Fruit fly (Drosophila melanogaster): Measurements from ENCODE around the gene AsnS.
A peak's percentile ranks its signal among the peaks of the same experiment; 100 is the strongest.

AsnS gene

dm6 chr3L:21176935-21177581 lies 4.1 kb downstream of the AsnS start (continued):
- TF ChIP-seq prd (optimal IDR thresholded peaks at IDR 0.05) = no peak
- TF ChIP-seq prd (GFP tag; IDR thresholded peaks at IDR 0.05) = peak; percentile 81
- TF ChIP-seq Sox100B (GFP tag; optimal IDR thresholded peaks at IDR 0.05) = no peak
- peak; percentile 93 for TF ChIP-seq CG32532 (GFP tag; IDR thresholded peaks at IDR 0.05)
- no peak for TF ChIP-seq ara (GFP tag; IDR thresholded peaks at IDR 0.05)
- peak in 1 of 2 experiments; percentile 73 for TF ChIP-seq Hr51 (GFP tag; optimal IDR thresholded peaks at IDR 0.05)
- TF ChIP-seq CG7928 (GFP tag; optimal IDR thresholded peaks at IDR 0.05) = peak; percentile 40
- TF ChIP-seq CG42726 (GFP tag; IDR thresholded peaks at IDR 0.05; ENCODE audit: partially characterized antibody) = no peak
- TF ChIP-seq Doc3 (GFP tag; IDR thresholded peaks at IDR 0.05; ENCODE audit: partially characterized antibody) = no peak
- TF ChIP-seq disco-r (GFP tag; optimal IDR thresholded peaks at IDR 0.05) = no peak
- no peak for TF ChIP-seq Usf (GFP tag; optimal IDR thresholded peaks at IDR 0.05)
- no peak for TF ChIP-seq cg (GFP tag; optimal IDR thresholded peaks at IDR 0.05)
- no peak for TF ChIP-seq da (GFP tag; optimal IDR thresholded peaks at IDR 0.05)
- no peak for TF ChIP-seq CG15479 (GFP tag; optimal IDR thresholded peaks at IDR 0.05)
- TF ChIP-seq sc (optimal IDR thresholded peaks at IDR 0.05) = no peak
- TF ChIP-seq sc (GFP tag; optimal IDR thresholded peaks at IDR 0.05) = no peak
- TF ChIP-seq usp (GFP tag; optimal IDR thresholded peaks at IDR 0.05) = no peak
- TF ChIP-seq CG2120 (GFP tag; optimal IDR thresholded peaks at IDR 0.05) = peak; percentile 93
- peak; percentile 30 for TF ChIP-seq Bdp1 (GFP tag; optimal IDR thresholded peaks at IDR 0.05)
- TF ChIP-seq Max (GFP tag; optimal IDR thresholded peaks at IDR 0.05) = peak; percentile 69
- TF ChIP-seq CG18619 (GFP tag; optimal IDR thresholded peaks at IDR 0.05) = peak; percentile 71
- no peak for TF ChIP-seq chn (GFP tag; optimal IDR thresholded peaks at IDR 0.05)
- TF ChIP-seq phol (tag; optimal IDR thresholded peaks at IDR 0.05) = peak; percentile 37
- no peak for TF ChIP-seq CG9437 (GFP tag; optimal IDR thresholded peaks at IDR 0.05)
- peak; percentile 53 for TF ChIP-seq Atf3 (GFP tag; optimal IDR thresholded peaks at IDR 0.05)
- TF ChIP-seq gsb-n (tag; optimal IDR thresholded peaks at IDR 0.05) = no peak
- no peak for TF ChIP-seq lbe (GFP tag; optimal IDR thresholded peaks at IDR 0.05)
- peak; percentile 12 for TF ChIP-seq Ssrp (tag; optimal IDR thresholded peaks at IDR 0.05)
- TF ChIP-seq slbo (GFP tag; IDR thresholded peaks at IDR 0.05) = peak; percentile 93
- TF ChIP-seq Lpt (GFP tag; optimal IDR thresholded peaks at IDR 0.05) = no peak
- no peak for TF ChIP-seq amos (GFP tag; IDR thresholded peaks at IDR 0.05; ENCODE audit: partially characterized antibody)
- peak; percentile 69 for TF ChIP-seq CG9727 (GFP tag; optimal IDR thresholded peaks at IDR 0.05)
- peak; percentile 69 for TF ChIP-seq sisA (GFP tag; IDR thresholded peaks at IDR 0.05)
- peak; percentile 61 for TF ChIP-seq NfI (GFP tag; optimal IDR thresholded peaks at IDR 0.05)
- no peak for TF ChIP-seq zen2 (GFP tag; IDR thresholded peaks at IDR 0.05; ENCODE audit: partially characterized antibody)
- TF ChIP-seq her (GFP tag; optimal IDR thresholded peaks at IDR 0.05) = no peak
- no peak for TF ChIP-seq Lim3 (GFP tag; IDR thresholded peaks at IDR 0.05)
- no peak for TF ChIP-seq Dfd (GFP tag; optimal IDR thresholded peaks at IDR 0.05)
- no peak for TF ChIP-seq sqz (GFP tag; optimal IDR thresholded peaks at IDR 0.05)
- TF ChIP-seq Deaf1 (tag; optimal IDR thresholded peaks at IDR 0.05) = peak; percentile 34
- no peak for TF ChIP-seq unc-4 (GFP tag; IDR thresholded peaks at IDR 0.05; ENCODE audit: partially characterized antibody)
- TF ChIP-seq CG10366 (GFP tag; IDR thresholded peaks at IDR 0.05) = peak; percentile 66
- TF ChIP-seq run (tag; optimal IDR thresholded peaks at IDR 0.05) = no peak
- TF ChIP-seq CG2712 (tag; optimal IDR thresholded peaks at IDR 0.05) = peak; percentile 31
- peak; percentile 66 for TF ChIP-seq CG7556 (GFP tag; optimal IDR thresholded peaks at IDR 0.05)
- no peak for TF ChIP-seq lola (GFP tag; optimal IDR thresholded peaks at IDR 0.05)
- TF ChIP-seq nerfin-2 (GFP tag; IDR thresholded peaks at IDR 0.05; ENCODE audit: partially characterized antibody) = no peak
- TF ChIP-seq D19B (GFP tag; optimal IDR thresholded peaks at IDR 0.05) = peak; percentile 71
- peak; percentile 32; the same call in 1 of the 2 replicates for TF ChIP-seq CG1024 (GFP tag; IDR thresholded peaks at IDR 0.05)
- TF ChIP-seq ase (GFP tag; IDR thresholded peaks at IDR 0.05) = 0 out of 3 replicates have a peak, but pooled peaks have one; percentile 5
